Fruit fly (Drosophila melanogaster): ENCODE results near the gene Cyp6a16.

The Cyp6a16 gene

DNA sequence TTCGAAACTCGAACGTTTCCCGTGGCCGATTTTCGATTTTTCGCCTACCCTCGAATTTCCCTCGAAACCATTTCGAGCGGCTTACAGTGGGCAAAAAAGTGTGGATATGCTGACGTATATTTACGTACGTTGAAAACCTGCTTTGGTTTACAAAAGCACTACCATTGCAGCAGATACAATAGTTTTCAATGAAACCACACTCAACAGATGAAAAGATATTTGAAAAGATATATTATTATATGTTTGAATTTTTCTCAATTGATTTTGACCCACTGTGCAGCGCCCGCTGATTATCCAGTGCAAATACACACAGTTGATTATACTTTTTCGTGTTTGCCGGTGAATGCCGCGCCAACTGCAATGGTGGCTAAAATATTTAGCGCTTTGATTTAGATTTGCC is 13.5 kb downstream of the Cyp6a16 start (continued):
- TF ChIP-seq CG15601 (tag; optimal IDR thresholded peaks at IDR 0.05) (peak; percentile 1), CG7372 (GFP tag; IDR thresholded peaks at IDR 0.05) (no peak), gsb-n (tag; optimal IDR thresholded peaks at IDR 0.05) (peak; percentile 53), sr (GFP tag; IDR thresholded peaks at IDR 0.05) (no peak), CG3995 (GFP tag; optimal IDR thresholded peaks at IDR 0.05) (no peak), CG14965 (GFP tag; optimal IDR thresholded peaks at IDR 0.05; ENCODE audit: borderline replicate concordance) (no peak), NFAT (GFP tag; IDR thresholded peaks at IDR 0.05) (no peak), CG11696 (GFP tag; IDR thresholded peaks at IDR 0.05) (no peak), salm (tag; optimal IDR thresholded peaks at IDR 0.05) (no peak), CG18599 (GFP tag; optimal IDR thresholded peaks at IDR 0.05) (peak; percentile 48), Mes4 (GFP tag; optimal IDR thresholded peaks at IDR 0.05) (no peak), CG4424 (GFP tag; optimal IDR thresholded peaks at IDR 0.05) (peak; percentile 40), CG31388 (GFP tag; optimal IDR thresholded peaks at IDR 0.05) (no peak), CG16815 (GFP tag; optimal IDR thresholded peaks at IDR 0.05) (no peak), bbx (GFP tag; IDR thresholded peaks at IDR 0.05; ENCODE audit: partially characterized antibody) (no peak), esg (GFP tag; conservative IDR thresholded peaks at IDR 0.05) (no peak; the same call in 1 of the 2 replicates), CG10543 (GFP tag; optimal IDR thresholded peaks at IDR 0.05) (no peak), gro (GFP tag; optimal IDR thresholded peaks at IDR 0.05) (no peak), ATbp (GFP tag; optimal IDR thresholded peaks at IDR 0.05) (peak; percentile 62)

DNA sequence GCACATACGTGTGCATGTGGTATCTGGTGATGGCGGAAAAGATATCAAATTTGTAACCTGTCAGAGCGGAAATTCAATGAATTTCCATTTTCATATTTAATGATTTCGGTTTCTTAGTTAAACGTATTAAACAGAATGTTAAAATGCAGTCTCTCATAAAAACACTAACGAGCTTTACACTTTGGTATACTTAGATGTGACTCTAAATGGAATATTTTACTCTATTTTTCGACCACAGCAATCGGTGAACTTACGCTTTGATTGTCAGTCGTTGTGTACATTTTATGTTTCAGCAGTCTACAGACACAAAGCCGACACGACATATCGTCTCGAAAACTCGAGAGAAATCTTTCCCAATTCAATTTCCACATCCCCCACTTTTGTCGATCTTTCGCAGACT is 27.0 kb downstream of the Cyp6a16 start, which contains the start of gene CG18266:
Gene CG18266, plus strand, starts transcription at position 301 of the 400 bp plus-strand sequence.
- TF ChIP-seq CG9817 (tag; optimal IDR thresholded peaks at IDR 0.05) (no peak), sqz (GFP tag; optimal IDR thresholded peaks at IDR 0.05) (no peak), her (GFP tag; optimal IDR thresholded peaks at IDR 0.05) (no peak), cwo (GFP tag; optimal IDR thresholded peaks at IDR 0.05) (no peak), CG13775 (GFP tag; optimal IDR thresholded peaks at IDR 0.05) (no peak), hb (GFP tag; IDR thresholded peaks at IDR 0.05; ENCODE audit: partially characterized antibody) (no peak), Ets97D (GFP tag; optimal IDR thresholded peaks at IDR 0.05) (no peak), ash1 (GFP tag; optimal IDR thresholded peaks at IDR 0.05) (no peak), chm (GFP tag; IDR thresholded peaks at IDR 0.05) (no peak), CG8388 (GFP tag; optimal IDR thresholded peaks at IDR 0.05) (no peak), Dfd (GFP tag; optimal IDR thresholded peaks at IDR 0.05) (no peak), CG17328 (GFP tag; IDR thresholded peaks at IDR 0.05) (no peak), sd (tag; optimal IDR thresholded peaks at IDR 0.05) (no peak), chinmo (GFP tag; IDR thresholded peaks at IDR 0.05; ENCODE audit: partially characterized antibody) (no peak), CG10321 (GFP tag; IDR thresholded peaks at IDR 0.05) (no peak), HLHmδ (GFP tag; optimal IDR thresholded peaks at IDR 0.05) (no peak), CG11398 (GFP tag; optimal IDR thresholded peaks at IDR 0.05) (no peak)

DNA sequence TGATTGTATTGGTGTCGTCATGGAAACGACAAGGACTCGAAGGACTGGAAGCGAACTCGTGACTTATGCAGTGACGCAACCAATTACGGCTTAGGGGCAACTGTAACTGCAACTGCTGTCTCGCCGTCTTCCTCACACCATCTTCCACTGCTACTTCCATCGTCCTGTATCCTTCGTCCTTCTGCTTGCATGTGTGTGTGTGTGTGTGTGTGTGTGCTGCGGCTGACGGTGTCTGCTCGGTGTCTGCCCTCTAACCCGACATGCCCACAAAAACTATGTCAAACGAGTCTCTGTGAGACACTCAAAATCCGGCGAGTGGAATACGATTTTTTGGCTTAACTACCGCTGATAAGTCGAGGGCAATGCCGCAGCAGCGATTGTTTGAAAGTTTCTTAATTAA is 29.7 kb downstream of the Cyp6a16 start:
- TF ChIP-seq Ets65A (GFP tag) (peak; percentile 53), aop (GFP tag; IDR thresholded peaks at IDR 0.05) (no peak), hkb (optimal IDR thresholded peaks at IDR 0.05) (no peak), hkb (GFP tag; IDR thresholded peaks at IDR 0.05) (no peak), Dref (GFP tag; IDR thresholded peaks at IDR 0.05) (0 out of 2 replicates have a peak, but pooled peaks have one; percentile 7)

Measured in whole organism, embryonic.